Fruit fly (Drosophila melanogaster): ENCODE measurements around the gene Sec16.

The Sec16 gene

DNA sequence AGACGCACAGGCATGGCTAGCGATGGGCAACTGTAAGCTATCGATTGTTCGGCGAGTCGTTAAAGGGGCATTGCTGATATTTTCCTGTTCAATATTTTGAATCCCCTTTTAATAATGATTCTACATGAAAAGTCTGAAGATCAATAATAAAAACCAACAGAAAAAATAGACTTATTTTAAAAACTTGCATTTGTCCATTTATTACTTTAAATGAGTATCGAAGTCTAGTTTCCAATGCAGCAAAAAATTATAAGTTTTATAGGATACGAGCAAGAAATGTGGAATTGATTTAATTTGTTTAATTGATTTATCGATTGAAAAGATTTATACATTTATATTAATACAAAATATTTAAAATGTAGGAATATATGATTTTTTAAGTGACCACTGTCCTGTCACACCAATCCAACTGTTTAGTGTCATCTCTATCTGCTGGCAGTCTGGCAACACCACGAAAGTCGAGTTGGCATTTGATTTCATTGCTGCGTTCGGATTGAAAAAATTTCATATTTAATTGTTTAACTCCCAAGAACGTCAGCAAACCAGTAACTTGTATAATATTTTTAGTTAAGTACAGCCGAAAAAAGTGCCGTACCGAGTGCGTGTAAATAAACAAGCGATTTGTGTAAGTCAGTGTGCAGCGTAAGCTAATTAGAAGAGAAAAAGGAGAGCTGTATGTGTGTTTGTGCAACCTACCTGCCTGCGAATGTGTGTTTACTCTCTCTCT is at the start of gene Sec16, which contains the start of gene CG1824 (continued):
- TF ChIP-seq CG17612 (GFP tag; IDR thresholded peaks at IDR 0.05) (no peak), CG8478 (optimal IDR thresholded peaks at IDR 0.05) (no peak), ewg (GFP tag; optimal IDR thresholded peaks at IDR 0.05) (peak; percentile 42), sisA (GFP tag; IDR thresholded peaks at IDR 0.05) (0 out of 2 replicates have a peak, but pooled peaks have one; percentile 28), Gug (GFP tag; IDR thresholded peaks at IDR 0.05) (peak; percentile 57; the same call in 2 of the 4 replicates), lola (GFP tag; optimal IDR thresholded peaks at IDR 0.05) (peak in 1 of 3 experiments; percentile 65), CG17568 (GFP tag; optimal IDR thresholded peaks at IDR 0.05) (no peak), Pdp1 (GFP tag; optimal IDR thresholded peaks at IDR 0.05) (no peak), Ets97D (GFP tag; optimal IDR thresholded peaks at IDR 0.05) (no peak), ase (GFP tag; IDR thresholded peaks at IDR 0.05) (no peak), cwo (GFP tag; optimal IDR thresholded peaks at IDR 0.05) (no peak), CG15696 (tag; optimal IDR thresholded peaks at IDR 0.05) (peak; percentile 54), Max (GFP tag; optimal IDR thresholded peaks at IDR 0.05) (no peak), vnd (GFP tag; IDR thresholded peaks at IDR 0.05; ENCODE audit: partially characterized antibody) (no peak), CG4424 (GFP tag; optimal IDR thresholded peaks at IDR 0.05) (peak; percentile 56), lab (GFP tag; optimal IDR thresholded peaks at IDR 0.05) (no peak), Scr (GFP tag; IDR thresholded peaks at IDR 0.05; ENCODE audit: partially characterized antibody) (peak; percentile 66), bigmax (GFP tag; optimal IDR thresholded peaks at IDR 0.05) (no peak), CG13123 (GFP tag; optimal IDR thresholded peaks at IDR 0.05) (no peak), CG11247 (GFP tag; IDR thresholded peaks at IDR 0.05) (0 out of 2 replicates have a peak, but pooled peaks have one; percentile 6), Vsx1 (GFP tag; optimal IDR thresholded peaks at IDR 0.05) (peak; percentile 94), Oaz (GFP tag; IDR thresholded peaks at IDR 0.05) (no peak), CG16813 (GFP tag; IDR thresholded peaks at IDR 0.05; ENCODE audit: partially characterized antibody) (peak; percentile 53; the same call in 2 of the 3 replicates), prd (optimal IDR thresholded peaks at IDR 0.05) (no peak), prd (GFP tag; IDR thresholded peaks at IDR 0.05) (peak; percentile 35; the same call in 1 of the 3 replicates), CG14710 (tag; optimal IDR thresholded peaks at IDR 0.05) (peak; percentile 71), sr (GFP tag; IDR thresholded peaks at IDR 0.05) (no peak), HHEX (GFP tag; optimal IDR thresholded peaks at IDR 0.05) (no peak), hbn (GFP tag; IDR thresholded peaks at IDR 0.05; ENCODE audit: partially characterized antibody) (no peak), CG13624 (GFP tag; optimal IDR thresholded peaks at IDR 0.05) (no peak), zfh2 (GFP tag; optimal IDR thresholded peaks at IDR 0.05) (peak; percentile 47), dysf (GFP tag; IDR thresholded peaks at IDR 0.05) (no peak), caup (GFP tag; optimal IDR thresholded peaks at IDR 0.05; ENCODE audit: severe bottlenecking) (no peak), CG14965 (GFP tag; optimal IDR thresholded peaks at IDR 0.05; ENCODE audit: borderline replicate concordance) (no peak), CG11093 (GFP tag; IDR thresholded peaks at IDR 0.05) (no peak), gcm (GFP tag; optimal IDR thresholded peaks at IDR 0.05) (no peak), CG17385 (GFP tag; optimal IDR thresholded peaks at IDR 0.05) (no peak), Ada2b (GFP tag; IDR thresholded peaks at IDR 0.05) (no peak), CG4404 (GFP tag; IDR thresholded peaks at IDR 0.05) (no peak), CG9876 (GFP tag; optimal IDR thresholded peaks at IDR 0.05) (no peak), zen2 (GFP tag; IDR thresholded peaks at IDR 0.05; ENCODE audit: partially characterized antibody) (no peak; the same call in 2 of the 3 replicates), bbx (GFP tag; IDR thresholded peaks at IDR 0.05; ENCODE audit: partially characterized antibody) (no peak; the same call in 1 of the 2 replicates), Dip2 (GFP tag; IDR thresholded peaks at IDR 0.05) (no peak), twi (tag; optimal IDR thresholded peaks at IDR 0.05) (peak; percentile 8), CG1529 (GFP tag; optimal IDR thresholded peaks at IDR 0.05) (no peak), pb (GFP tag; optimal IDR thresholded peaks at IDR 0.05) (no peak), knrl (GFP tag; IDR thresholded peaks at IDR 0.05; ENCODE audit: partially characterized antibody) (peak; percentile 39; the same call in 1 of the 3 replicates), jing (GFP tag; optimal IDR thresholded peaks at IDR 0.05) (no peak)
